Worm (Caenorhabditis elegans): Measurements from ENCODE around the gene C11H1.5.

ce11 chrX:14324289-14324688 is 21.3 kb upstream of the C11H1.5 start:
- TF ChIP-seq snpc-4 (GFP tag; optimal IDR thresholded peaks at IDR 0.05) (peak; percentile 97), snpc-4 (tag; optimal IDR thresholded peaks at IDR 0.05) (peak; percentile 89 to 98 (median 96)), Y56A3A.18 (GFP tag; IDR thresholded peaks at IDR 0.05) (no peak), ceh-27 (GFP tag; optimal IDR thresholded peaks at IDR 0.05) (no peak), nfya-1 (tag; optimal IDR thresholded peaks at IDR 0.05; ENCODE audit: borderline replicate concordance, insufficient read depth) (no peak), sptf-2 (GFP tag; optimal IDR thresholded peaks at IDR 0.05) (no peak), him-1 (tag; optimal IDR thresholded peaks at IDR 0.05) (peak; percentile 93), ets-4 (GFP tag; optimal IDR thresholded peaks at IDR 0.05) (no peak), pha-4 (tag; optimal IDR thresholded peaks at IDR 0.05) (no peak), repo-1 (tag; optimal IDR thresholded peaks at IDR 0.05) (no peak), lag-1 (GFP tag; IDR thresholded peaks at IDR 0.05) (no peak), Y67H2A.10 (GFP tag; conservative IDR thresholded peaks at IDR 0.05) (no peak), ceh-58 (GFP tag; IDR thresholded peaks at IDR 0.05) (no peak), efl-1 (GFP tag; optimal IDR thresholded peaks at IDR 0.05) (no peak)
